Worm (Caenorhabditis elegans) whole organism, young adult: ENCODE data around the gene pals-17.

Experiments
- B0019.2 ChIP-seq: fragments of 200-800 bp; sonication (Bioruptor generic); conservative IDR thresholded peaks from 2 replicates; pipeline ENCODE4 v1.3.6; 2022; ENCODE audit warnings: missing genetic modification reagents, missing genetic modification characterization, missing compliant biosample characterization
- C17E4.6 ChIP-seq: fragments of 200-800 bp; sonication (Bioruptor generic); IDR thresholded peaks from 2 replicates; pipeline ENCODE4 v1.3.6; 2022; ENCODE audit warnings: missing genetic modification reagents, missing genetic modification characterization, missing compliant biosample characterization
- F39B2.1 ChIP-seq: fragments of 200-800 bp; sonication (Bioruptor generic); IDR thresholded peaks from 2 replicates; pipeline ENCODE4 v1.3.6; 2022; ENCODE audit warnings: missing genetic modification reagents, missing genetic modification characterization, missing compliant biosample characterization
- F52B5.7 ChIP-seq: sonication (generic microtip); optimal IDR thresholded peaks from 2 replicates; lab custom pipeline; 2016; ENCODE audit warnings: mild to moderate bottlenecking, missing genetic modification characterization, missing compliant biosample characterization
- F57A8.1 ChIP-seq: fragments of 200-800 bp; sonication (Bioruptor generic); optimal IDR thresholded peaks from 2 replicates; lab custom pipeline; 2018; ENCODE audit warnings: mild to moderate bottlenecking, missing genetic modification characterization, moderate library complexity, missing compliant biosample characterization
- F57C9.4 ChIP-seq: sonication (generic microtip); optimal IDR thresholded peaks from 2 replicates; lab custom pipeline; 2017; ENCODE audit warnings: mild to moderate bottlenecking, missing genetic modification characterization, missing compliant biosample characterization
- K11D2.4 ChIP-seq: fragments of 200-800 bp; sonication (Bioruptor generic); IDR thresholded peaks from 2 replicates; pipeline ENCODE4 v1.3.6; 2022; ENCODE audit warnings: missing genetic modification reagents, missing genetic modification characterization, missing compliant biosample characterization
- T26A5.8 ChIP-seq: sonication (generic microtip); optimal IDR thresholded peaks from 2 replicates; lab custom pipeline; 2016; ENCODE audit warnings: missing genetic modification characterization, missing compliant biosample characterization
- Y53F4B.3 ChIP-seq: fragments of 200-800 bp; sonication (Bioruptor generic); IDR thresholded peaks from 2 replicates; pipeline ENCODE4 v1.3.6; 2022; ENCODE audit warnings: missing genetic modification reagents, missing genetic modification characterization, missing compliant biosample characterization
- Y79H2A.3 ChIP-seq: fragments of 200-800 bp; sonication (Bioruptor generic); conservative IDR thresholded peaks from 2 replicates; pipeline ENCODE4 v1.3.6; 2022; ENCODE audit warnings: missing genetic modification reagents, missing genetic modification characterization, missing compliant biosample characterization
- Y95B8A.8 ChIP-seq: fragments of 200-800 bp; sonication (Bioruptor generic); IDR thresholded peaks from 2 replicates; pipeline ENCODE4 v1.3.6; 2022; ENCODE audit warnings: missing genetic modification reagents, missing genetic modification characterization, missing compliant biosample characterization
- ama-1 ChIP-seq, 3 experiments: fragments of 150-350 bp in 1 of 3; sonication (generic microtip) in 2 of 3; optimal IDR thresholded peaks; 2 replicates each; lab custom pipeline; 2014 to 2018; ENCODE audit warnings: missing biosample characterization in 2 of 3, missing genetic modification characterization in 2 of 3, missing genetic modification reagents in 2 of 3
- aptf-2 ChIP-seq: fragments of 200-800 bp; sonication (Bioruptor generic); conservative IDR thresholded peaks from 2 replicates; pipeline ENCODE4 v1.3.6; 2022; ENCODE audit warnings: missing genetic modification reagents, missing genetic modification characterization, missing compliant biosample characterization
- aptf-3 ChIP-seq: fragments of 200-800 bp; sonication (Bioruptor generic); IDR thresholded peaks from 2 replicates; pipeline ENCODE4 v1.3.6; 2022; ENCODE audit warnings: missing genetic modification characterization, missing compliant biosample characterization
- atf-7 ChIP-seq: sonication (generic microtip); optimal IDR thresholded peaks from 2 replicates; lab custom pipeline; 2017; ENCODE audit warnings: mild to moderate bottlenecking, missing genetic modification characterization, missing compliant biosample characterization
- athp-1 ChIP-seq: sonication (generic microtip); optimal IDR thresholded peaks from 2 replicates; lab custom pipeline; 2017; ENCODE audit warnings: mild to moderate bottlenecking, missing genetic modification characterization, missing compliant biosample characterization
- attf-3 ChIP-seq: fragments of 200-800 bp; sonication (Bioruptor generic); conservative IDR thresholded peaks from 2 replicates; pipeline ENCODE4 v1.3.6; 2022; ENCODE audit warnings: missing genetic modification reagents, missing genetic modification characterization, missing compliant biosample characterization
- bed-1 ChIP-seq: fragments of 200-800 bp; sonication (Bioruptor generic); IDR thresholded peaks from 2 replicates; pipeline ENCODE4 v1.3.6; 2022; ENCODE audit warnings: missing genetic modification reagents, missing genetic modification characterization, missing compliant biosample characterization
- ccch-3 ChIP-seq: fragments of 200-800 bp; sonication (Bioruptor generic); optimal IDR thresholded peaks from 2 replicates; lab custom pipeline; 2018; ENCODE audit warnings: mild to moderate bottlenecking, missing genetic modification characterization, missing compliant biosample characterization
- cebp-2 ChIP-seq: fragments of 200-800 bp; sonication (Bioruptor generic); IDR thresholded peaks from 2 replicates; pipeline ENCODE4 v1.3.6; 2022; ENCODE audit warnings: missing genetic modification characterization, missing compliant biosample characterization
- ceh-58 ChIP-seq: fragments of 200-800 bp; sonication (Bioruptor generic); IDR thresholded peaks from 2 replicates; pipeline ENCODE4 v1.3.6; 2022; ENCODE audit warnings: missing genetic modification characterization, missing compliant biosample characterization
- dpff-1 ChIP-seq: sonication (generic microtip); optimal IDR thresholded peaks from 2 replicates; lab custom pipeline; 2017; ENCODE audit warnings: mild to moderate bottlenecking, missing genetic modification characterization, missing compliant biosample characterization
- dpl-1 ChIP-seq: fragments of 150-350 bp; optimal IDR thresholded peaks from 2 replicates; lab custom pipeline; 2014; ENCODE audit warnings: missing biosample characterization, missing genetic modification reagents, missing genetic modification characterization
- efl-1 ChIP-seq: fragments of 150-350 bp; optimal IDR thresholded peaks from 2 replicates; lab custom pipeline; 2014; ENCODE audit warnings: missing biosample characterization, missing genetic modification reagents, missing genetic modification characterization
- egl-44 ChIP-seq: fragments of 200-800 bp; sonication (Bioruptor generic); IDR thresholded peaks from 2 replicates; pipeline ENCODE4 v1.3.6; 2022; ENCODE audit warnings: missing genetic modification reagents, missing genetic modification characterization, missing compliant biosample characterization
- egrh-3 ChIP-seq: fragments of 200-800 bp; sonication (Bioruptor generic); IDR thresholded peaks from 2 replicates; pipeline ENCODE4 v1.3.6; 2022; ENCODE audit warnings: missing genetic modification reagents, missing genetic modification characterization, missing compliant biosample characterization
- gei-17 ChIP-seq: fragments of 200-800 bp; sonication (Bioruptor generic); optimal IDR thresholded peaks from 2 replicates; lab custom pipeline; 2018; ENCODE audit warnings: mild to moderate bottlenecking, missing genetic modification characterization, missing compliant biosample characterization
- hmg-20 ChIP-seq: fragments of 200-800 bp; sonication (Bioruptor generic); IDR thresholded peaks from 2 replicates; pipeline ENCODE4 v1.3.6; 2022; ENCODE audit warnings: missing genetic modification reagents, missing genetic modification characterization, missing compliant biosample characterization
- lin-26 ChIP-seq: fragments of 200-800 bp; sonication (Bioruptor generic); IDR thresholded peaks from 2 replicates; pipeline ENCODE4 v1.3.6; 2022; ENCODE audit warnings: missing genetic modification reagents, missing genetic modification characterization, missing compliant biosample characterization
- lin-35 ChIP-seq, 3 experiments: fragments of 150-350 bp in 2 of 3; sonication (generic microtip) in 1 of 3; optimal IDR thresholded peaks; 2 replicates each; lab custom pipeline; 2014 to 2018; ENCODE audit warnings: missing biosample characterization in 3 of 3, missing genetic modification characterization in 3 of 3, missing genetic modification reagents in 3 of 3
- lin-54 ChIP-seq: fragments of 200-800 bp; sonication (Bioruptor generic); optimal IDR thresholded peaks from 2 replicates; lab custom pipeline; 2018; ENCODE audit warnings: mild to moderate bottlenecking, missing genetic modification characterization, missing compliant biosample characterization
- lsl-1 ChIP-seq: fragments of 200-800 bp; sonication (Bioruptor generic); optimal IDR thresholded peaks from 2 replicates; lab custom pipeline; 2018; ENCODE audit warnings: mild to moderate bottlenecking, missing genetic modification characterization, moderate library complexity, missing compliant biosample characterization
- madf-6 ChIP-seq: fragments of 200-800 bp; sonication (Bioruptor generic); IDR thresholded peaks from 2 replicates; pipeline ENCODE4 v1.3.6; 2022; ENCODE audit warnings: missing genetic modification reagents, missing genetic modification characterization, missing compliant biosample characterization
- mel-28 ChIP-seq: sonication (generic microtip); optimal IDR thresholded peaks from 2 replicates; lab custom pipeline; 2016; ENCODE audit warnings: borderline replicate concordance, mild to moderate bottlenecking, missing genetic modification characterization, missing compliant biosample characterization
- mes-4 ChIP-seq: sonication (generic microtip); optimal IDR thresholded peaks from 2 replicates; lab custom pipeline; 2016; ENCODE audit warnings: missing genotype, missing genetic modification characterization, missing compliant biosample characterization
- nfyb-1 ChIP-seq: fragments of 200-800 bp; sonication (Bioruptor generic); IDR thresholded peaks from 2 replicates; pipeline ENCODE4 v1.3.6; 2022; ENCODE audit warnings: missing genetic modification reagents, missing genetic modification characterization, missing compliant biosample characterization
- nhr-120 ChIP-seq: fragments of 200-800 bp; sonication (Bioruptor generic); IDR thresholded peaks from 2 replicates; pipeline ENCODE4 v1.3.6; 2022; ENCODE audit warnings: missing genetic modification characterization, missing compliant biosample characterization
- rec-8 ChIP-seq, 2 experiments: sonication (generic microtip); optimal IDR thresholded peaks; 2 replicates each; lab custom pipeline; 2016; ENCODE audit warnings: mild to moderate bottlenecking in 2 of 2, missing genetic modification characterization in 2 of 2, missing genetic modification reagents in 2 of 2, missing genotype in 2 of 2, missing biosample characterization in 1 of 2, missing compliant biosample characterization in 1 of 2, moderate library complexity in 1 of 2
- sea-2 ChIP-seq: fragments of 200-800 bp; sonication (Bioruptor generic); IDR thresholded peaks from 2 replicates; pipeline ENCODE4 v1.3.6; 2022; ENCODE audit warnings: missing genetic modification characterization, missing compliant biosample characterization
- snpc-1.3 ChIP-seq: sonication (generic microtip); optimal IDR thresholded peaks from 2 replicates; lab custom pipeline; 2017; ENCODE audit warnings: missing genetic modification characterization, mild to moderate bottlenecking, missing compliant biosample characterization, antibody characterized with exemption, moderate library complexity, missing genotype, missing genetic modification reagents; ENCODE audit not compliant: insufficient read depth
- snpc-3.4 ChIP-seq: sonication (generic microtip); optimal IDR thresholded peaks from 2 replicates; lab custom pipeline; 2017; ENCODE audit warnings: missing genetic modification characterization, mild to moderate bottlenecking, missing compliant biosample characterization, antibody characterized with exemption, moderate library complexity, missing genotype, missing genetic modification reagents
- zim-3 ChIP-seq: sonication (generic microtip); optimal IDR thresholded peaks from 2 replicates; lab custom pipeline; 2017; ENCODE audit warnings: mild to moderate bottlenecking, missing genetic modification characterization, moderate library complexity, missing compliant biosample characterization
- ztf-26 ChIP-seq: sonication (generic microtip); optimal IDR thresholded peaks from 2 replicates; lab custom pipeline; 2017; ENCODE audit warnings: missing genetic modification characterization, missing compliant biosample characterization
- ztf-28 ChIP-seq: fragments of 200-800 bp; sonication (Bioruptor generic); IDR thresholded peaks from 2 replicates; pipeline ENCODE4 v1.3.6; 2022; ENCODE audit warnings: missing genetic modification reagents, missing genetic modification characterization, missing compliant biosample characterization
- ztf-3 ChIP-seq: fragments of 200-800 bp; sonication (Bioruptor generic); optimal IDR thresholded peaks from 2 replicates; lab custom pipeline; 2018; ENCODE audit warnings: mild to moderate bottlenecking, missing genetic modification characterization, missing compliant biosample characterization

Gene pals-17

DNA sequence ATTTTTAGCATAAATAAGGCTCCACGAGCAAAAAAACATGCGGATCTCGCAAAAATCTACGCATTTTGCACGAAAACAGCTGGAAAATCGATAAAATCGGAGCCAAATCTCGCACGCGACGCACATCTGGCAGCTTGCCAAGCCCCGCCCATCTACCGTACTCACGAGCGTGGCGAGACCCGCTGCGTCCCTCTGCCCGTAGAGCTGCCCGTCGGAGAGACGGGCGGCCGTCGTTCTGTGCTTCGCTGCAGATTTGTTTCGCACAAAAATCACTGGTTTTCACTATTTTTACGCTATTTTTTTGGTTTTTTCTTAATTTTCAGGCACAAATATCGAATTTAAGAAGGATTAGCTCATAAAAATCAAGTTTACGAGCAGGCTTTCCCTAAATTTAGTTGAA, 27.1 kb upstream of the pals-17 start (continued):
- TF ChIP-seq B0019.2 (GFP tag; lab: Robert Waterston, UW) (peak; percentile 52; the same call in 1 of the 2 replicates), bed-1 (GFP tag; lab: Robert Waterston, UW) (no peak), F39B2.1 (GFP tag; lab: Robert Waterston, UW) (no peak), lin-54 (GFP tag; lab: Kevin White, UChicago) (peak; percentile 85), lin-26 (GFP tag; lab: Robert Waterston, UW) (peak; percentile 26), F52B5.7 (tag; lab: Kevin White, UChicago) (no peak), lsl-1 (GFP tag; lab: Kevin White, UChicago) (peak; percentile 92), aptf-3 (GFP tag; lab: Robert Waterston, UW) (no peak), mes-4 (tag; lab: Kevin White, UChicago) (no peak), snpc-1.3 (tag; lab: Kevin White, UChicago) (peak; percentile 62), egl-44 (0 out of 2 replicates have a peak, but pooled peaks have one; percentile 44), nfyb-1 (peak; percentile 94), ama-1 (optimal IDR thresholded peaks at IDR 0.05; lab: Kevin White, UChicago) (no peak), ama-1 (GFP tag; optimal IDR thresholded peaks at IDR 0.05; lab: Kevin White, UChicago) (no peak), ztf-3 (GFP tag; lab: Kevin White, UChicago) (no peak), Y95B8A.8 (peak; percentile 84), ztf-26 (tag; lab: Kevin White, UChicago) (peak; percentile 89), hmg-20 (peak; percentile 50; the same call in 1 of the 2 replicates), Y79H2A.3 (no peak), atf-7 (peak; percentile 56), cebp-2 (GFP tag; lab: Robert Waterston, UW) (no peak), madf-6 (GFP tag; lab: Robert Waterston, UW) (peak; percentile 72), ccch-3 (GFP tag; lab: Kevin White, UChicago) (no peak), aptf-2 (GFP tag; lab: Robert Waterston, UW) (no peak), F57C9.4 (no peak), sea-2 (GFP tag; lab: Robert Waterston, UW) (no peak), efl-1 (peak; percentile 18), mel-28 (tag; lab: Kevin White, UChicago) (no peak), rec-8 (tag; optimal IDR thresholded peaks at IDR 0.05; lab: Kevin White, UChicago) (no peak), attf-3 (GFP tag; lab: Robert Waterston, UW) (peak; percentile 43; the same call in 1 of the 2 replicates), athp-1 (tag; lab: Kevin White, UChicago) (peak; percentile 6), C17E4.6 (GFP tag; lab: Robert Waterston, UW) (peak; percentile 65; the same call in 1 of the 2 replicates), Y53F4B.3 (GFP tag; lab: Robert Waterston, UW) (no peak), ztf-28 (peak; percentile 85; the same call in 1 of the 2 replicates), dpl-1 (GFP tag; lab: Kevin White, UChicago) (peak; percentile 29), nhr-120 (GFP tag; lab: Robert Waterston, UW) (no peak), F57A8.1 (no peak), dpff-1 (no peak), K11D2.4 (peak; percentile 66; the same call in 1 of the 2 replicates), T26A5.8 (no peak), zim-3 (tag; lab: Kevin White, UChicago) (no peak)

DNA sequence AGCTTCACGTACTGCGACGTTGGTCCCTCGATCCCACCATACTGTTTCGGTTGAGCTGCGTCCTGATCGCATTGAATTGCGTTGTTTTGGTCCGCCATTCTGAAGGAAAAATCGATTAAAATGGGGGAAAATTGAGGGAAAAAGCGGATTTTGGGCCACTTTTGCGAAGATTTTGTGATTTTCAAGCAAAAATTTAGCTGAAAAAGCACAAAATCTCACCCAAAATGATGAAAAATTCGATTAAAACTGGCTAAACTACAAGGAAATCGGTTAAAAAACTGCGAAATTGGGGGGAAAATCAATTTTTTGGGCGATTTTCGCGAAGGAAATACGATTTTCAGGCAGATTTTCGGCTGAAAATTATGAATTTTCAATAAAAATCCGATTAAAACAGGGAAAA, 25.4 kb upstream of the pals-17 start, which contains the start of gene elc-1:
Gene elc-1, minus strand, starts transcription at position 101 of the 400 bp plus-strand sequence.
- TF ChIP-seq attf-3 (GFP tag; lab: Robert Waterston, UW) (no peak), lin-35 (GFP tag; optimal IDR thresholded peaks at IDR 0.05; lab: Kevin White, UChicago) (no peak), gei-17 (GFP tag; lab: Kevin White, UChicago) (no peak), sea-2 (GFP tag; lab: Robert Waterston, UW) (no peak), nfyb-1 (no peak), egrh-3 (GFP tag; lab: Robert Waterston, UW) (no peak), C17E4.6 (GFP tag; lab: Robert Waterston, UW) (no peak), snpc-3.4 (tag; lab: Kevin White, UChicago) (no peak), aptf-2 (GFP tag; lab: Robert Waterston, UW) (no peak), ceh-58 (GFP tag; lab: Robert Waterston, UW) (no peak)
